Fruit fly (Drosophila melanogaster) whole organism, prepupa: Measurements from ENCODE around the gene Eig71Ei.
A peak's percentile ranks its signal among the peaks of the same experiment; 100 is the strongest.

ENCODE experiments used
- Blimp-1 ChIP-seq: fragments of 200-800 bp; sonication (Bioruptor generic); optimal IDR thresholded peaks from 3 replicates; lab custom pipeline; 2017; ENCODE audit warnings: missing biosample characterization, missing genetic modification characterization, mild to moderate bottlenecking, moderate library complexity, missing genetic modification reagents
- CG10631 ChIP-seq: fragments of 200-800 bp; sonication (Bioruptor generic); optimal IDR thresholded peaks from 2 replicates; lab custom pipeline; 2016; ENCODE audit warnings: missing biosample characterization, missing genetic modification characterization
- CG10669 ChIP-seq: fragments of 200-800 bp; sonication (Bioruptor generic); optimal IDR thresholded peaks from 3 replicates; lab custom pipeline; 2018; ENCODE audit warnings: missing biosample characterization, mild to moderate bottlenecking, missing genetic modification characterization, moderate library complexity
- CG11762 ChIP-seq: fragments of 200-800 bp; sonication (Bioruptor generic); optimal IDR thresholded peaks from 3 replicates; lab custom pipeline; 2016; ENCODE audit warnings: missing biosample characterization, missing genetic modification characterization; ENCODE audit not compliant: insufficient read depth
- CG11902 ChIP-seq: fragments of 200-800 bp; sonication (Bioruptor generic); optimal IDR thresholded peaks from 3 replicates; lab custom pipeline; 2016; ENCODE audit warnings: missing biosample characterization, missing genetic modification characterization
- CG15336 ChIP-seq: fragments of 200-800 bp; sonication (Bioruptor generic); IDR thresholded peaks from 2 replicates; pipeline ENCODE4 v1.3.6; 2022; ENCODE audit warnings: missing biosample characterization, missing genetic modification characterization
- CG1621 ChIP-seq: fragments of 200-800 bp; sonication (Bioruptor generic); optimal IDR thresholded peaks from 3 replicates; lab custom pipeline; 2018; ENCODE audit warnings: missing biosample characterization, mild to moderate bottlenecking, missing genetic modification characterization
- CG16779 ChIP-seq: fragments of 200-800 bp; sonication (Bioruptor generic); optimal IDR thresholded peaks from 3 replicates; lab custom pipeline; 2017; ENCODE audit warnings: missing biosample characterization, mild to moderate bottlenecking, missing genetic modification characterization
- CG3032 ChIP-seq: fragments of 200-800 bp; optimal IDR thresholded peaks from 2 replicates; lab custom pipeline; 2019; ENCODE audit warnings: missing biosample characterization, mild to moderate bottlenecking, missing genetic modification characterization, moderate library complexity
- CG31627 ChIP-seq: fragments of 200-800 bp; sonication (Bioruptor generic); optimal IDR thresholded peaks from 3 replicates; lab custom pipeline; 2016; ENCODE audit warnings: missing biosample characterization, missing genetic modification characterization
- CG34406 ChIP-seq: fragments of 200-800 bp; sonication (Bioruptor generic); optimal IDR thresholded peaks from 3 replicates; lab custom pipeline; 2016; ENCODE audit warnings: missing biosample characterization, missing genetic modification characterization
- CG3919 ChIP-seq: fragments of 200-800 bp; sonication (Bioruptor generic); optimal IDR thresholded peaks from 3 replicates; lab custom pipeline; 2016; ENCODE audit warnings: missing biosample characterization, missing genetic modification characterization
- CG4318 ChIP-seq: fragments of 200-800 bp; sonication (Bioruptor generic); optimal IDR thresholded peaks from 3 replicates; lab custom pipeline; 2017; ENCODE audit warnings: missing biosample characterization, mild to moderate bottlenecking, missing genetic modification characterization
- CG6163 ChIP-seq: fragments of 200-800 bp; sonication (Bioruptor generic); IDR thresholded peaks from 3 replicates; pipeline ENCODE4 v1.3.6; 2022; ENCODE audit warnings: missing biosample characterization, missing genetic modification characterization
- CG6792 ChIP-seq: fragments of 200-800 bp; sonication (Bioruptor generic); optimal IDR thresholded peaks from 3 replicates; lab custom pipeline; 2016; ENCODE audit warnings: missing biosample characterization, missing genetic modification characterization
- CG6808 ChIP-seq: fragments of 200-800 bp; sonication (Bioruptor generic); optimal IDR thresholded peaks from 3 replicates; lab custom pipeline; 2017; ENCODE audit warnings: missing biosample characterization, missing genetic modification characterization, mild to moderate bottlenecking, moderate library complexity, missing genetic modification reagents
- CG6854 ChIP-seq: fragments of 200-800 bp; sonication (Bioruptor generic); optimal IDR thresholded peaks from 2 replicates; lab custom pipeline; 2017; ENCODE audit warnings: missing biosample characterization, mild to moderate bottlenecking, missing genetic modification characterization
- CG7368 ChIP-seq: fragments of 200-800 bp; sonication (Bioruptor generic); optimal IDR thresholded peaks from 3 replicates; lab custom pipeline; 2016; ENCODE audit warnings: missing biosample characterization, missing genetic modification characterization
- CG8319 ChIP-seq: fragments of 200-800 bp; sonication (Bioruptor generic); optimal IDR thresholded peaks from 3 replicates; lab custom pipeline; 2016; ENCODE audit warnings: missing biosample characterization, missing genetic modification characterization
- Eip78C ChIP-seq: fragments of 200-800 bp; sonication (Bioruptor generic); peaks from one replicate; lab custom pipeline; 2016; ENCODE audit warnings: missing biosample characterization, missing genetic modification characterization
- Ets21C ChIP-seq: fragments of 200-800 bp; sonication (Bioruptor generic); optimal IDR thresholded peaks from 3 replicates; lab custom pipeline; 2016; ENCODE audit warnings: missing biosample characterization, missing genetic modification characterization
- Ets96B ChIP-seq: fragments of 200-800 bp; optimal IDR thresholded peaks from 2 replicates; lab custom pipeline; 2019; ENCODE audit warnings: missing biosample characterization, mild to moderate bottlenecking, missing genetic modification characterization, moderate library complexity
- Gug ChIP-seq: fragments of 200-800 bp; sonication (Bioruptor generic); IDR thresholded peaks from 2 replicates; pipeline ENCODE4 v1.3.6; 2022; ENCODE audit warnings: missing biosample characterization, missing genetic modification characterization
- Hr38 ChIP-seq: sonication (Bioruptor generic); optimal IDR thresholded peaks from 2 replicates; lab custom pipeline; 2016; ENCODE audit warnings: missing biosample characterization, missing genetic modification characterization
- Hr39 ChIP-seq: fragments of 200-800 bp; sonication (Bioruptor generic); optimal IDR thresholded peaks from 2 replicates; lab custom pipeline; 2016; ENCODE audit warnings: missing biosample characterization, missing genetic modification characterization
- Hr4 ChIP-seq: fragments of 200-800 bp; sonication (Bioruptor generic); optimal IDR thresholded peaks from 3 replicates; lab custom pipeline; 2016; ENCODE audit warnings: missing biosample characterization, missing genetic modification characterization
- Lpt ChIP-seq: fragments of 200-800 bp; sonication (Bioruptor generic); optimal IDR thresholded peaks from 3 replicates; lab custom pipeline; 2016; ENCODE audit warnings: missing biosample characterization, missing genetic modification characterization
- OdsH ChIP-seq: fragments of 200-800 bp; sonication (Bioruptor generic); optimal IDR thresholded peaks from 3 replicates; lab custom pipeline; 2016; ENCODE audit warnings: missing biosample characterization, missing genetic modification characterization
- Smox ChIP-seq: fragments of 200-800 bp; sonication (Bioruptor generic); optimal IDR thresholded peaks from 3 replicates; lab custom pipeline; 2016; ENCODE audit warnings: missing biosample characterization, missing genetic modification characterization
- Sox102F ChIP-seq: fragments of 200-800 bp; sonication (Bioruptor generic); optimal IDR thresholded peaks from 2 replicates; lab custom pipeline; 2016; ENCODE audit warnings: missing biosample characterization, mild to moderate bottlenecking, missing genetic modification characterization
- Sox15 ChIP-seq: fragments of 200-800 bp; sonication (Bioruptor generic); optimal IDR thresholded peaks from 3 replicates; lab custom pipeline; 2016; ENCODE audit warnings: missing biosample characterization, missing genetic modification characterization
- achi ChIP-seq: fragments of 200-800 bp; sonication (Bioruptor generic); optimal IDR thresholded peaks from 3 replicates; lab custom pipeline; 2016; ENCODE audit warnings: missing biosample characterization, missing genetic modification characterization
- acj6 ChIP-seq: fragments of 200-800 bp; sonication (Bioruptor generic); optimal IDR thresholded peaks from 3 replicates; lab custom pipeline; 2016; ENCODE audit warnings: missing biosample characterization, missing genetic modification characterization
- cyc ChIP-seq: fragments of 200-800 bp; sonication (Bioruptor generic); optimal IDR thresholded peaks from 3 replicates; lab custom pipeline; 2016; ENCODE audit warnings: missing biosample characterization, missing genetic modification characterization
- dac ChIP-seq: fragments of 200-800 bp; sonication (Bioruptor generic); optimal IDR thresholded peaks from 2 replicates; lab custom pipeline; 2017; ENCODE audit warnings: missing biosample characterization, mild to moderate bottlenecking, missing genetic modification characterization
- eg ChIP-seq: fragments of 200-800 bp; sonication (Bioruptor generic); IDR thresholded peaks from 3 replicates; pipeline ENCODE4 v1.3.6; 2022; ENCODE audit warnings: missing biosample characterization, missing genetic modification characterization
- esn ChIP-seq: fragments of 200-800 bp; sonication (Bioruptor generic); optimal IDR thresholded peaks from 2 replicates; lab custom pipeline; 2016; ENCODE audit warnings: missing biosample characterization, mild to moderate bottlenecking, missing genetic modification characterization, moderate library complexity
- fkh ChIP-seq: fragments of 200-800 bp; sonication (Bioruptor generic); optimal IDR thresholded peaks from 3 replicates; lab custom pipeline; 2017; ENCODE audit warnings: missing biosample characterization, mild to moderate bottlenecking, missing genetic modification characterization, moderate library complexity
- lz ChIP-seq: fragments of 200-800 bp; sonication (Bioruptor generic); optimal IDR thresholded peaks from 3 replicates; lab custom pipeline; 2016; ENCODE audit warnings: missing biosample characterization, missing genetic modification characterization
- salr ChIP-seq, 2 experiments: fragments of 200-800 bp; sonication (Bioruptor generic); optimal IDR thresholded peaks; 3 replicates each; lab custom pipeline; 2016 to 2018; ENCODE audit warnings: missing biosample characterization in 2 of 2, missing genetic modification characterization in 2 of 2, mild to moderate bottlenecking in 1 of 2
- ss ChIP-seq, 2 experiments: fragments of 200-800 bp; sonication (Bioruptor generic); optimal IDR thresholded peaks; 2 replicates in 1 of 2; 3 replicates in 1 of 2; lab custom pipeline; 2017 to 2018; ENCODE audit warnings: mild to moderate bottlenecking in 2 of 2, missing biosample characterization in 2 of 2, missing genetic modification characterization in 2 of 2, moderate library complexity in 1 of 2
- svp ChIP-seq: fragments of 200-800 bp; sonication (Bioruptor generic); peaks from one replicate; lab custom pipeline; 2016; ENCODE audit warnings: missing biosample characterization, missing genetic modification characterization
- topi ChIP-seq: fragments of 200-800 bp; sonication (Bioruptor generic); optimal IDR thresholded peaks from 3 replicates; lab custom pipeline; 2016; ENCODE audit warnings: missing biosample characterization, missing genetic modification characterization
- vri ChIP-seq: fragments of 200-800 bp; sonication (Bioruptor generic); optimal IDR thresholded peaks from 3 replicates; lab custom pipeline; 2016; ENCODE audit warnings: missing biosample characterization, mild to moderate bottlenecking, missing genetic modification characterization

The Eig71Ei gene

dm6 chr3L:15697916-15698315 lies 38.4 kb downstream of the Eig71Ei start:
- TF ChIP-seq CG6792 (GFP tag; lab: Kevin White, UChicago) (no peak), svp (GFP tag; lab: Kevin White, UChicago) (peak; percentile 55), CG3919 (peak; percentile 47)
- TF ChIP-seq, all 60 proteins: peak for 2

dm6 chr3L:15699626-15700337 lies 40.3 kb downstream of the Eig71Ei start, which contains the start of gene comm2:
Gene comm2, minus strand, starts transcription at chr3L:15699850.
- no peak for TF ChIP-seq CG31627 (GFP tag; lab: Kevin White, UChicago)
- TF ChIP-seq CG11762: no peak
- TF ChIP-seq Hr38 (GFP tag; lab: Kevin White, UChicago): no peak
- no peak for TF ChIP-seq Sox15 (GFP tag; lab: Kevin White, UChicago)
- peak; percentile 9 for TF ChIP-seq achi (GFP tag; lab: Kevin White, UChicago)
- no peak for TF ChIP-seq Gug (GFP tag; lab: Robert Waterston, UW)
- no peak for TF ChIP-seq salr (GFP tag; optimal IDR thresholded peaks at IDR 0.05; lab: Kevin White, UChicago)
- no peak for TF ChIP-seq CG6808
- TF ChIP-seq CG8319: no peak
- TF ChIP-seq Sox102F (GFP tag; lab: Kevin White, UChicago): peak; percentile 33
- TF ChIP-seq CG15336 (GFP tag; lab: Robert Waterston, UW): peak; percentile 22; the same call in 1 of the 2 replicates
- TF ChIP-seq eg (GFP tag; lab: Robert Waterston, UW): peak; percentile 48; the same call in 1 of the 3 replicates
- no peak for TF ChIP-seq CG11902 (GFP tag; lab: Kevin White, UChicago)
- no peak for TF ChIP-seq CG7368
- TF ChIP-seq Smox (GFP tag; lab: Kevin White, UChicago): no peak
- peak; percentile 39 for TF ChIP-seq Blimp-1
- TF ChIP-seq Ets21C (GFP tag; lab: Kevin White, UChicago): no peak
- TF ChIP-seq CG1621: peak; percentile 61
- TF ChIP-seq ss (GFP tag; optimal IDR thresholded peaks at IDR 0.05; lab: Kevin White, UChicago): peak in 1 of 2 experiments; percentile 15
- peak; percentile 38 for TF ChIP-seq fkh (GFP tag; lab: Kevin White, UChicago)
- TF ChIP-seq dac (GFP tag; lab: Kevin White, UChicago): no peak
- no peak for TF ChIP-seq CG10631 (GFP tag; lab: Kevin White, UChicago)
- no peak for TF ChIP-seq CG6163
- peak; percentile 24 for TF ChIP-seq CG3919
- no peak for TF ChIP-seq cyc (GFP tag; lab: Kevin White, UChicago)
- TF ChIP-seq topi (GFP tag; lab: Kevin White, UChicago): no peak
- TF ChIP-seq CG16779 (tag; lab: Kevin White, UChicago): peak; percentile 30

- TF ChIP-seq salr (GFP tag; optimal IDR thresholded peaks at IDR 0.05; lab: Kevin White, UChicago): peak; percentile 20 to 83
- TF ChIP-seq lz (GFP tag; lab: Kevin White, UChicago): peak; percentile 74
- TF ChIP-seq Blimp-1: peak; percentile 61
- TF ChIP-seq svp (GFP tag; lab: Kevin White, UChicago): peak; percentile 95
- TF ChIP-seq dac (GFP tag; lab: Kevin White, UChicago): no peak
- peak; percentile 80 for TF ChIP-seq OdsH (GFP tag; lab: Kevin White, UChicago)
- TF ChIP-seq CG10631 (GFP tag; lab: Kevin White, UChicago): peak; percentile 83
- peak; percentile 85 for TF ChIP-seq acj6 (GFP tag; lab: Kevin White, UChicago)
- peak; percentile 5 for TF ChIP-seq CG4318 (GFP tag; lab: Kevin White, UChicago)
- TF ChIP-seq achi (GFP tag; lab: Kevin White, UChicago): peak; percentile 84
- peak; percentile 87 for TF ChIP-seq topi (GFP tag; lab: Kevin White, UChicago)
- TF ChIP-seq CG11902 (GFP tag; lab: Kevin White, UChicago): peak; percentile 39
- peak; percentile 91 for TF ChIP-seq esn
- TF ChIP-seq vri (GFP tag; lab: Kevin White, UChicago): peak; percentile 23
- peak; percentile 89 for TF ChIP-seq Smox (GFP tag; lab: Kevin White, UChicago)
- peak; percentile 77 for TF ChIP-seq CG34406 (GFP tag; lab: Kevin White, UChicago)
- TF ChIP-seq Hr4: no peak
- no peak for TF ChIP-seq Gug (GFP tag; lab: Robert Waterston, UW)
- TF ChIP-seq CG7368: no peak
- TF ChIP-seq Eip78C: peak; percentile 97
- peak; percentile 69 for TF ChIP-seq Sox102F (GFP tag; lab: Kevin White, UChicago)
- peak; percentile 85 for TF ChIP-seq Ets96B
- TF ChIP-seq CG10669 (GFP tag; lab: Kevin White, UChicago): peak; percentile 41
- peak; percentile 82 for TF ChIP-seq CG31627 (GFP tag; lab: Kevin White, UChicago)
- peak; percentile 74 for TF ChIP-seq CG3032 (tag; lab: Kevin White, UChicago)
- TF ChIP-seq CG6854 (GFP tag; lab: Kevin White, UChicago): peak; percentile 61
- TF ChIP-seq Hr39 (GFP tag; lab: Kevin White, UChicago): peak; percentile 76
- TF ChIP-seq Lpt (GFP tag; lab: Kevin White, UChicago): no peak
Observed at dm6 chr3L:15700338-15700966, 40.9 kb downstream of the Eig71Ei start.
